Worm (Caenorhabditis elegans) whole organism, mixed stage, embryonic: ENCODE measurements around the gene nta-1.

ENCODE experiments used
- elt-3 ChIP-seq: fragments of 150-350 bp; optimal IDR thresholded peaks from 2 replicates; lab custom pipeline; 2014; ENCODE audit warnings: missing biosample characterization, missing genetic modification characterization
- flh-1 ChIP-seq: fragments of 200-800 bp; sonication (Bioruptor generic); optimal IDR thresholded peaks from 2 replicates; lab custom pipeline; 2018; ENCODE audit warnings: mild to moderate bottlenecking, missing genetic modification characterization, moderate library complexity, missing compliant biosample characterization
- nhr-237 ChIP-seq: fragments of 150-350 bp; optimal IDR thresholded peaks from 2 replicates; lab custom pipeline; 2014; ENCODE audit warnings: missing biosample characterization, missing genetic modification characterization
- nhr-28 ChIP-seq: fragments of 150-350 bp; optimal IDR thresholded peaks from 2 replicates; lab custom pipeline; 2014; ENCODE audit warnings: missing biosample characterization, missing genetic modification characterization

ce11 chrII:3724175-3724715 is 19.4 kb downstream of the nta-1 start, which contains the start of gene C46E10.1:
- TF ChIP-seq nhr-28 (tag; lab: Kevin White, UChicago): no peak
- TF ChIP-seq elt-3: no peak
- TF ChIP-seq nhr-237: no peak
- TF ChIP-seq flh-1 (GFP tag; lab: Kevin White, UChicago): no peak
